Worm (Caenorhabditis elegans) whole organism, L4 larva: ENCODE measurements around the gene C33G3.4.

Experiments used
- egl-43 ChIP-seq: fragments of 200-800 bp; sonication (Bioruptor generic); IDR thresholded peaks from 2 replicates; pipeline ENCODE4 v1.3.6; 2022; ENCODE audit warnings: missing genetic modification reagents, missing genetic modification characterization, missing compliant biosample characterization
- lin-29 ChIP-seq: fragments of 200-800 bp; sonication (Bioruptor generic); IDR thresholded peaks from 2 replicates; pipeline ENCODE4 v1.3.6; 2022; ENCODE audit warnings: missing genetic modification reagents, missing genetic modification characterization, missing compliant biosample characterization
- mdl-1 ChIP-seq, 2 experiments: fragments of 150-350 bp in 1 of 2; sonication (generic microtip) in 1 of 2; optimal IDR thresholded peaks; 2 replicates each; lab custom pipeline; 2014 to 2017; ENCODE audit warnings: missing biosample characterization in 2 of 2, missing genetic modification characterization in 2 of 2
- skn-1 ChIP-seq: fragments of 150-350 bp; optimal IDR thresholded peaks from 2 replicates; lab custom pipeline; 2014; ENCODE audit warnings: missing biosample characterization, missing genetic modification characterization
- vab-7 ChIP-seq: fragments of 200-800 bp; sonication (Bioruptor generic); IDR thresholded peaks from 2 replicates; pipeline ENCODE4 v1.3.6; 2022; ENCODE audit warnings: missing genetic modification reagents, missing genetic modification characterization, missing compliant biosample characterization
- ztf-11 ChIP-seq: fragments of 150-350 bp; optimal IDR thresholded peaks from 2 replicates; lab custom pipeline; 2014; ENCODE audit warnings: missing biosample characterization, missing genetic modification characterization

ce11 chrX:14084230-14084629 is 13.3 kb downstream of the C33G3.4 start, which contains the start of gene C33G3.6:
- TF ChIP-seq lin-29 (GFP tag; lab: Robert Waterston, UW) (no peak), ztf-11 (tag; lab: Kevin White, UChicago) (no peak), vab-7 (GFP tag; lab: Robert Waterston, UW) (no peak), mdl-1 (tag; optimal IDR thresholded peaks at IDR 0.05; lab: Kevin White, UChicago) (no peak), skn-1 (tag; lab: Kevin White, UChicago) (no peak), egl-43 (GFP tag; lab: Robert Waterston, UW) (no peak)
